Worm (Caenorhabditis elegans) whole organism, L4/young adult: ENCODE measurements around the gene sri-1.

Experiments used
- W03F9.2 ChIP-seq: fragments of 150-350 bp; optimal IDR thresholded peaks from 2 replicates; lab custom pipeline; 2014; ENCODE audit warnings: missing biosample characterization, missing genetic modification characterization
- him-1 ChIP-seq: sonication (generic microtip); optimal IDR thresholded peaks from 2 replicates; lab custom pipeline; 2016; ENCODE audit warnings: missing genotype, missing genetic modification reagents, missing genetic modification characterization, missing compliant biosample characterization

DNA sequence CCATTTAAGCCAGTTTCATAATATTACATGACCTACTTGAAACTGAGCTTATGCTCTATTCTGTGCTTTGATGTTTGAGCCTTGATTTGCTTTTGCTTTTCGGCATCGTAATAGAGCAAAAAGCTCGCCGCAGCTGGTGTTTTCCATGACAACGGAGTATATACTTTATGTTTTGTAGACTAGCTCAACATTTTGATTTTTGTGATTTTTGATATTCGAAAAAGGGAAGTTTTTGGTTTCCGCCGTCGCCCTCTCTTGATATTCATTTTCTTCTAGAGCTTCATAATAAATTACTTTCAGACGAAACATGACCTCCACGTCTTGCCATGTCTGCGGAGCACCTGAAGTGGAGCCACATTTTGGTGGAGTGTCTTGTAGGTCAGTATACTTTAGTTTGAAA, 34.8 kb upstream of the sri-1 start, which contains the start of gene nhr-63:
- TF ChIP-seq him-1 (tag; lab: Kevin White, UChicago) (no peak), W03F9.2 (tag; lab: Kevin White, UChicago) (no peak)
